Worm (Caenorhabditis elegans): ENCODE results near the gene K09C4.4.

The K09C4.4 gene

DNA sequence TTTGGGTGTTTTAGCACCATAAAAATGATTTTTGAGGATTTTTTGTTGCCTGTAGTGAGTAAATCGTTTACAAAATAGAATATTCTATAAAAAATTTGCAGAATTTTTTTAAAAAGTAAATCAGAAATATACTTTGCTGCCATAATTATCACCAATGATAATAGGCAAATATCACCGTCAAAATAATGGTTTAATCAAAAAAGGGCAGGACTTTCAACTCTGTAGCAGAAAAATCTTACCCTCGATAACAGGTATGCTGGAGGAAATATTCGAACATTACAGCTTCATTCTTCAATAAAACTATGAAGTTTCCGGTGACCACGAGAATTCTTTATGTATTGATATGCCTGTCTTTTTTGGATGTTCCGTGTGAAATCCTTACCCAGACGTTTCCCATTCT, at the start of gene K09C4.4:
TSS of gene K09C4.4 (plus strand) at position 301 of the 400 bp plus-strand sequence.
- TF ChIP-seq cnd-1 (tag; optimal IDR thresholded peaks at IDR 0.05) (no peak), nhr-2 (tag; optimal IDR thresholded peaks at IDR 0.05) (no peak), ceh-83 (GFP tag; optimal IDR thresholded peaks at IDR 0.05) (no peak), sptf-1 (tag; optimal IDR thresholded peaks at IDR 0.05) (no peak), flh-1 (GFP tag; optimal IDR thresholded peaks at IDR 0.05) (no peak), ces-1 (GFP tag; optimal IDR thresholded peaks at IDR 0.05) (no peak), lin-13 (tag; optimal IDR thresholded peaks at IDR 0.05) (no peak)

ce11 chrX:3243614-3244013, 45.7 kb upstream of the K09C4.4 start, which contains the start of gene irg-7:
irg-7 (minus strand) TSS chrX:3243636.
- no peak for TF ChIP-seq lin-32 (GFP tag; optimal IDR thresholded peaks at IDR 0.05)
- TF ChIP-seq lin-13 (tag; optimal IDR thresholded peaks at IDR 0.05), result no peak
- no peak for TF ChIP-seq ztf-11 (tag; optimal IDR thresholded peaks at IDR 0.05)
- no peak for TF ChIP-seq ham-2 (GFP tag; optimal IDR thresholded peaks at IDR 0.05)
- no peak for TF ChIP-seq nhr-237 (tag; optimal IDR thresholded peaks at IDR 0.05)
- TF ChIP-seq pha-4 (tag; optimal IDR thresholded peaks at IDR 0.05), result no peak
- TF ChIP-seq tbx-8 (GFP tag; optimal IDR thresholded peaks at IDR 0.05), result no peak
- TF ChIP-seq unc-120 (tag; optimal IDR thresholded peaks at IDR 0.05; ENCODE audit: poor library complexity, severe bottlenecking), result no peak

ce11 chrX:3244402-3244801, 44.9 kb upstream of the K09C4.4 start:
- TF ChIP-seq elt-1 (tag; optimal IDR thresholded peaks at IDR 0.05; ENCODE audit: borderline replicate concordance, insufficient read depth) (no peak), bed-3 (GFP tag; optimal IDR thresholded peaks at IDR 0.05) (no peak), lsy-2 (tag; optimal IDR thresholded peaks at IDR 0.05) (no peak), lin-13 (tag; optimal IDR thresholded peaks at IDR 0.05) (no peak), unc-62 (GFP tag; optimal IDR thresholded peaks at IDR 0.05) (no peak), hlh-1 (tag; optimal IDR thresholded peaks at IDR 0.05) (no peak), tbx-8 (GFP tag; optimal IDR thresholded peaks at IDR 0.05) (no peak), blmp-1 (tag; optimal IDR thresholded peaks at IDR 0.05) (no peak), sem-2 (GFP tag; optimal IDR thresholded peaks at IDR 0.05) (no peak), mep-1 (tag; optimal IDR thresholded peaks at IDR 0.05) (no peak), nhr-76 (tag; optimal IDR thresholded peaks at IDR 0.05) (no peak)

ce11 chrX:3245812-3246211, 43.5 kb upstream of the K09C4.4 start, which contains the start of gene F40F4.7:
F40F4.7 (minus strand) TSS chrX:3245933.
- TF ChIP-seq hlh-1 (tag; optimal IDR thresholded peaks at IDR 0.05) (peak; percentile 99), drap-1 (GFP tag; optimal IDR thresholded peaks at IDR 0.05) (no peak), lin-13 (tag; optimal IDR thresholded peaks at IDR 0.05) (peak; percentile 39), ceh-39 (tag; optimal IDR thresholded peaks at IDR 0.05) (no peak), pha-4 (tag; optimal IDR thresholded peaks at IDR 0.05) (peak; percentile 61), bed-3 (GFP tag; optimal IDR thresholded peaks at IDR 0.05) (no peak), nhr-237 (tag; optimal IDR thresholded peaks at IDR 0.05) (no peak), mab-5 (tag; optimal IDR thresholded peaks at IDR 0.05) (no peak), nhr-28 (tag; optimal IDR thresholded peaks at IDR 0.05) (no peak), tbx-8 (GFP tag; optimal IDR thresholded peaks at IDR 0.05) (no peak), flh-1 (GFP tag; optimal IDR thresholded peaks at IDR 0.05) (no peak)

ce11 chrX:3247768-3248167, 41.5 kb upstream of the K09C4.4 start:
- TF ChIP-seq lin-32 (GFP tag; optimal IDR thresholded peaks at IDR 0.05) (no peak), ham-2 (GFP tag; optimal IDR thresholded peaks at IDR 0.05) (no peak), nhr-12 (tag; optimal IDR thresholded peaks at IDR 0.05) (no peak), mab-5 (tag; optimal IDR thresholded peaks at IDR 0.05) (no peak), flh-1 (GFP tag; optimal IDR thresholded peaks at IDR 0.05) (no peak), ceh-39 (tag; optimal IDR thresholded peaks at IDR 0.05) (no peak), nhr-28 (tag; optimal IDR thresholded peaks at IDR 0.05) (no peak), ceh-43 (GFP tag; optimal IDR thresholded peaks at IDR 0.05) (no peak), pha-4 (tag; optimal IDR thresholded peaks at IDR 0.05) (no peak)

DNA sequence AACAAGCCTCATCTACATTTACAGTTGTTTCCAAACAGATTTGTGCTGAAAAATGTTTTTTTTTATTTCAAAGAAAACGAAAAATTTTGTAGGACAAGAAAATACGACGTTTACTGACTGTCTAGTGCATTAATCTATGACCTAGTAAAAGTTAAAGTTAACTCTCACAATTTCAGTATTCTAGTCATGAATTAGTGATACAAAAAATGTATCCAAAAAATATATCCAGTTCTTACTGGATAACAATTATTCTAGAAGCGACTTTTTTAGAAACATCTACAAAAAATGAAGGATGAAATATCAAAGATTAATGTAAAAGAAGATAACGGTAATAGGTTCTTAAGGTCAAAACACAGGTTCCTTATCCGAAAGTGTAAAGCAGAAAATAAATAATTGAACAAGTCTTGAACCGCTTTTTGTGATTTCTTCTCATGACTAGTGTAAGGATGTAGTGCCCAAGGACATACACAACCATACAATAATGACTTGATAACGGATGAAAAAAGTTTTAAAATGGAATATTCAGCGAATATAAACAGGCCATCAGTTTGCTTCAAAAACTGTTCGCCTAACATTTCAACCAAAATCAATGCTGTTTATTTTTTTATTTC, 38.7 kb upstream of the K09C4.4 start, which contains the start of gene pqn-37:
TSS of gene pqn-37 (minus strand) at position 51 of the 611 bp plus-strand sequence.
- TF ChIP-seq bed-3 (GFP tag; optimal IDR thresholded peaks at IDR 0.05), result no peak
- TF ChIP-seq ces-1 (GFP tag; optimal IDR thresholded peaks at IDR 0.05), result no peak
- no peak for TF ChIP-seq pha-4 (tag; optimal IDR thresholded peaks at IDR 0.05)
- no peak for TF ChIP-seq mab-5 (tag; optimal IDR thresholded peaks at IDR 0.05)
- TF ChIP-seq ham-2 (GFP tag; optimal IDR thresholded peaks at IDR 0.05), result no peak
- no peak for TF ChIP-seq lin-13 (tag; optimal IDR thresholded peaks at IDR 0.05)
- TF ChIP-seq ceh-43 (GFP tag; optimal IDR thresholded peaks at IDR 0.05), result no peak
- no peak for TF ChIP-seq nhr-28 (tag; optimal IDR thresholded peaks at IDR 0.05)
- TF ChIP-seq M03D4.4 (tag; optimal IDR thresholded peaks at IDR 0.05), result no peak

Data from whole organism, mixed stage, embryonic.